Worm (Caenorhabditis elegans) whole organism, L4/young adult: ENCODE measurements around the gene nhr-223.
"Not testable (repeated sequence)": the region's sequence is repeated elsewhere in the genome, so short reads cannot be mapped to it uniquely, and the experiment has no call there.

Experiments used
- W03F9.2 ChIP-seq: fragments of 150-350 bp; optimal IDR thresholded peaks from 2 replicates; lab custom pipeline; 2014; ENCODE audit warnings: missing biosample characterization, missing genetic modification characterization
- dao-5 ChIP-seq: sonication (generic microtip); optimal IDR thresholded peaks from 2 replicates; lab custom pipeline; 2016; ENCODE audit warnings: missing genotype, missing genetic modification characterization, moderate library complexity, missing compliant biosample characterization

DNA sequence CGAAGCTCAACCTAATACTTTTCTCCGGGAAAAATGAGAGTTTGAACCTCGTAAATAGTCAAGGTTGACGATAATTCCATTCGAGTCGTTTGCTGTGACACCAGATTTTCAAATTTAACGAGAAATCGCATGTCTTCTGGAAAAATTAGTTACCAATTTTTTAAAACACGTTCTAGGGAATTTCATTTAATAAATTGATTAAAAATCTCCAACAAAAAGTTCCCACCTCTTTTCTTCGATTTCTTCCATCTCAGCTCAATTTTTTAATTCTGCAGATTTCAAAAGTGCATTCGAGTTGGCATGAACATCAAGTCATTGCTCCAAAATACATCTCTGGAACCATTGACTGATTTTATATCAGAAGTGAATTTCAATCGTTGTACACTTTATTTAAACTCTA is 15.8 kb downstream of the nhr-223 start, which contains the start of gene nhr-282:
- not testable (repeated sequence) for TF ChIP-seq dao-5 (tag; lab: Kevin White, UChicago); W03F9.2
